Fruit fly (Drosophila melanogaster) whole organism, pupa: ENCODE results near the gene Pde9.
A peak's percentile ranks its signal among the peaks of the same experiment; 100 is the strongest.

ENCODE experiments used
- CG12605 ChIP-seq: fragments of 200-800 bp; sonication (Bioruptor generic); IDR thresholded peaks from 2 replicates; pipeline ENCODE4 v1.3.6; 2022; ENCODE audit warnings: missing biosample characterization, missing genetic modification characterization
- CG17806 ChIP-seq: fragments of 200-800 bp; sonication (Bioruptor generic); optimal IDR thresholded peaks from 2 replicates; lab custom pipeline; 2018; ENCODE audit warnings: missing biosample characterization, mild to moderate bottlenecking, missing genetic modification characterization, moderate library complexity
- CG32121 ChIP-seq: fragments of 200-800 bp; sonication (Bioruptor generic); IDR thresholded peaks from 2 replicates; pipeline ENCODE4 v1.3.6; 2022; ENCODE audit warnings: missing biosample characterization, missing genetic modification characterization
- CG4496 ChIP-seq: fragments of 200-800 bp; sonication (Bioruptor generic); IDR thresholded peaks from 3 replicates; pipeline ENCODE4 v1.3.6; 2022; ENCODE audit warnings: missing biosample characterization, missing genetic modification characterization
- CG8159 ChIP-seq: fragments of 200-800 bp; sonication (Bioruptor generic); optimal IDR thresholded peaks from 3 replicates; lab custom pipeline; 2018; ENCODE audit warnings: missing biosample characterization, mild to moderate bottlenecking, missing genetic modification characterization, moderate library complexity
- CG9948 ChIP-seq: fragments of 200-800 bp; sonication (Bioruptor generic); optimal IDR thresholded peaks from 2 replicates; lab custom pipeline; 2018; ENCODE audit warnings: missing biosample characterization, mild to moderate bottlenecking, missing genetic modification characterization, moderate library complexity
- D1 ChIP-seq: fragments of 200-800 bp; sonication (Bioruptor generic); optimal IDR thresholded peaks from 2 replicates; lab custom pipeline; 2018; ENCODE audit warnings: missing biosample characterization, mild to moderate bottlenecking, missing genetic modification characterization, moderate library complexity
- EcR ChIP-seq: fragments of 200-800 bp; sonication (Bioruptor generic); optimal IDR thresholded peaks from 3 replicates; lab custom pipeline; 2019; ENCODE audit warnings: missing biosample characterization, missing genetic modification characterization, mild to moderate bottlenecking, moderate library complexity, missing genetic modification reagents
- Ets98B ChIP-seq: fragments of 200-800 bp; sonication (Bioruptor generic); IDR thresholded peaks from 2 replicates; pipeline ENCODE4 v1.3.6; 2022; ENCODE audit warnings: missing biosample characterization, missing genetic modification characterization
- Pif1B ChIP-seq: fragments of 200-800 bp; sonication (Bioruptor generic); optimal IDR thresholded peaks from 3 replicates; lab custom pipeline; 2016; ENCODE audit warnings: missing biosample characterization, missing genetic modification characterization
- Snoo ChIP-seq: fragments of 200-800 bp; sonication (Bioruptor generic); optimal IDR thresholded peaks from 3 replicates; lab custom pipeline; 2017; ENCODE audit warnings: missing biosample characterization, mild to moderate bottlenecking, missing genetic modification characterization, inconsistent platforms
- fd96Ca ChIP-seq: fragments of 200-800 bp; sonication (Bioruptor generic); IDR thresholded peaks from 3 replicates; pipeline ENCODE4 v1.3.6; 2022; ENCODE audit warnings: missing biosample characterization, missing genetic modification characterization
- gl ChIP-seq: fragments of 200-800 bp; sonication (Bioruptor generic); optimal IDR thresholded peaks from 2 replicates; lab custom pipeline; 2018; ENCODE audit warnings: missing biosample characterization, mild to moderate bottlenecking, missing genetic modification characterization
- rn ChIP-seq: fragments of 200-800 bp; sonication (Bioruptor generic); IDR thresholded peaks from 2 replicates; pipeline ENCODE4 v1.3.6; 2022; ENCODE audit warnings: missing biosample characterization, missing genetic modification characterization

- TF ChIP-seq gl (tag; lab: Kevin White, UChicago) (no peak), CG9948 (tag; lab: Kevin White, UChicago) (no peak), CG4496 (peak; percentile 62; the same call in 2 of the 3 replicates), EcR (peak; percentile 81), D1 (tag; lab: Kevin White, UChicago) (no peak), CG12605 (no peak), rn (GFP tag; lab: Robert Waterston, UW) (no peak), Ets98B (no peak; the same call in 1 of the 2 replicates), CG32121 (peak; percentile 22; the same call in 1 of the 2 replicates), Pif1B (GFP tag; lab: Kevin White, UChicago) (no peak), CG17806 (peak; percentile 28), Snoo (tag; lab: Kevin White, UChicago) (no peak), CG8159 (peak; percentile 26), fd96Ca (GFP tag; lab: Robert Waterston, UW) (peak; percentile 28; the same call in 1 of the 3 replicates)
These were observed 734 bp downstream of the Pde9 start for dm6 chrX:12896393-12896792.
